Worm (Caenorhabditis elegans) whole organism, L3 larva: ENCODE measurements around the gene ptp-4A2.

Experiments
- aly-2 ChIP-seq: fragments of 150-350 bp; optimal IDR thresholded peaks from 2 replicates; lab custom pipeline; 2014; ENCODE audit warnings: missing biosample characterization, missing genetic modification characterization
- ama-1 ChIP-seq: fragments of 150-350 bp; optimal IDR thresholded peaks from 2 replicates; lab custom pipeline; 2018
- ceh-82 ChIP-seq: fragments of 150-350 bp; optimal IDR thresholded peaks from 2 replicates; lab custom pipeline; 2014; ENCODE audit warnings: missing biosample characterization, missing genetic modification characterization
- elt-1 ChIP-seq: fragments of 150-350 bp; optimal IDR thresholded peaks from 2 replicates; lab custom pipeline; 2014; ENCODE audit warnings: missing biosample characterization, missing genetic modification characterization
- lin-15B ChIP-seq: fragments of 150-350 bp; optimal IDR thresholded peaks from 2 replicates; lab custom pipeline; 2014; ENCODE audit warnings: missing biosample characterization, missing genetic modification characterization
- nhr-28 ChIP-seq: fragments of 150-350 bp; optimal IDR thresholded peaks from 2 replicates; lab custom pipeline; 2014; ENCODE audit warnings: missing biosample characterization, missing genetic modification characterization
- nhr-43 ChIP-seq: sonication (generic microtip); optimal IDR thresholded peaks from 2 replicates; lab custom pipeline; 2016; ENCODE audit warnings: mild to moderate bottlenecking, missing genetic modification characterization, missing compliant biosample characterization; ENCODE audit not compliant: poor library complexity, severe bottlenecking
- pqm-1 ChIP-seq: fragments of 150-350 bp; optimal IDR thresholded peaks from 2 replicates; lab custom pipeline; 2017; ENCODE audit warnings: missing biosample characterization, missing genetic modification characterization, inconsistent platforms
- snpc-4 ChIP-seq: fragments of 150-350 bp; optimal IDR thresholded peaks from 2 replicates; lab custom pipeline; 2014; ENCODE audit warnings: missing biosample characterization, missing genetic modification characterization

DNA sequence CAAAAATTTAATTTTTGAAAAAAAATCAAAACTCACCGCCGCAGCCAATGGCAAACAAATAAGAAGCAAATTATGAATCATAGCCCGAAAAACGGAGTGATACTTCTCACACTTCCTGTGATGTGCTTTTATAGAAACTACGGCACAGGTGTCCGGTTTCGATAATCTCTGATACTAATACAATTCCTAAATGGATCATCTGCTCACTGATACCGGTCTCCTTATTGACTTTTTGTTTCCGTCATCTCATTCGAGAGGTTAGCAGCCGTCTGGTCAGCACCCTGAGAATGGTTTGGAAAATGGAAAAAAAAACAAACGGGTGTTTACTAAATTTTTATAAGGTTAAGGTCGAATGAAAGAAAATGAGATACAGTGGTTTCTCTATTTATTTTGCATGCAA, 27.4 kb downstream of the ptp-4A2 start, which contains the start of gene idpp-9:
- TF ChIP-seq pqm-1, result no peak
- no peak for TF ChIP-seq nhr-28 (tag; lab: Kevin White, UChicago)
- TF ChIP-seq nhr-43 (tag; lab: Kevin White, UChicago), result no peak
- TF ChIP-seq ama-1 (lab: Kevin White, UChicago), result no peak
- no peak for TF ChIP-seq ceh-82 (tag; lab: Kevin White, UChicago)
- no peak for TF ChIP-seq aly-2
- TF ChIP-seq snpc-4 (tag; lab: Kevin White, UChicago), result no peak
- TF ChIP-seq elt-1 (tag; lab: Kevin White, UChicago), result no peak
- no peak for TF ChIP-seq lin-15B (tag; lab: Kevin White, UChicago)
